Worm (Caenorhabditis elegans): ENCODE data around the gene F17E9.3.

F17E9.3 gene

DNA sequence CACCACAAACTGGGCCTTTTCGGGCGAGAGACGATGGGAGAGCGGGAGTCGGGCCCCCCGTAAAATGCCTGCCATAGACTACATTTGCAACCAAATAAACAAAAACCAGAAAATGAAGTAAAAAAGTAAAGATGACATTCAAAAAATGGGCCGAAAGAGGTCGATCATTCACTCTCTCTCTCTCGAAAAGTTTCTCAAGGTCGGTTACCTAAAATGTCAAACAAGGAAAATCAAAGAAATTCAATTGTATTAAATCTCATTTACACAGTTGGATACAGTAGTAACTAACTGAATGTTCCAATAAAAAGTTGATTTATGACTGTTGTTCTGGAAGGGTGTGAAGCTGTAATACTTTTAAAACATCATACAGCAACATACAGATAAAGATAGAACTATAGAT is 35.9 kb upstream of the F17E9.3 start:
- no peak for TF ChIP-seq ztf-3 (GFP tag; optimal IDR thresholded peaks at IDR 0.05)
- TF ChIP-seq ceh-91 (GFP tag; IDR thresholded peaks at IDR 0.05) = no peak
- TF ChIP-seq egrh-3 (GFP tag; IDR thresholded peaks at IDR 0.05) = no peak
- TF ChIP-seq F52B5.7 (tag; optimal IDR thresholded peaks at IDR 0.05) = no peak
- TF ChIP-seq aptf-2 (GFP tag; conservative IDR thresholded peaks at IDR 0.05) = no peak
- TF ChIP-seq snpc-3.4 (tag; optimal IDR thresholded peaks at IDR 0.05) = no peak
- TF ChIP-seq Y56A3A.18 (GFP tag; IDR thresholded peaks at IDR 0.05) = no peak
- TF ChIP-seq attf-5 (GFP tag; optimal IDR thresholded peaks at IDR 0.05) = no peak
- TF ChIP-seq F57C9.4 (tag; optimal IDR thresholded peaks at IDR 0.05) = no peak
- no peak for TF ChIP-seq cebp-1 (GFP tag; IDR thresholded peaks at IDR 0.05)
- no peak for TF ChIP-seq cebp-1 (tag; optimal IDR thresholded peaks at IDR 0.05)
- TF ChIP-seq Y67H2A.10 (GFP tag; conservative IDR thresholded peaks at IDR 0.05) = no peak
- TF ChIP-seq Y95B8A.8 (GFP tag; IDR thresholded peaks at IDR 0.05) = no peak
- no peak for TF ChIP-seq ztf-22 (GFP tag; optimal IDR thresholded peaks at IDR 0.05)
- TF ChIP-seq T26A5.8 (tag; optimal IDR thresholded peaks at IDR 0.05) = no peak
- TF ChIP-seq F39B2.1 (GFP tag; IDR thresholded peaks at IDR 0.05) = no peak
- TF ChIP-seq chd-7 (tag; optimal IDR thresholded peaks at IDR 0.05) = no peak
- no peak for TF ChIP-seq gei-17 (GFP tag; optimal IDR thresholded peaks at IDR 0.05)
- no peak for TF ChIP-seq pbrm-1 (GFP tag; IDR thresholded peaks at IDR 0.05)
- TF ChIP-seq B0261.1 (tag; optimal IDR thresholded peaks at IDR 0.05) = no peak

DNA sequence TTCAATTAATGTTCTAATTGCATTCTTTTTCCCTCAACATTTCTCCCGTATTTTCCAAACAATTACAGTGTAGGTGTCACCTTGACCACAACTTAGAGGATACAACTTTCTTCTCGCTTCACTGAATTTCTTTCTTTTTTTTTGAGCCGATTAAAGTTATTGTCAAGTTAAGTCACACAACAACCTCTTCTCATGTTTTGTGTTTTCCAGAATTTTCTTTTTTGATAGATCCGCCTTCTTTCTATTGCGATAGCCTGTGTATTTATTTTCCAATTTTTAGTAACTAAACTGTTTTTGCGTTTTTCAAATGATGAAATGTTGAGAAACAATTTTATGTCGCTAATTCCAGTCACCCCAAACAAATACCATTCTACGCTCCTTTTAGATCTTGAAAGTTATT is 29.0 kb upstream of the F17E9.3 start, which contains the start of gene F35H10.3:
Gene F35H10.3 (plus strand): TSS at position 301 of the 400 bp plus-strand sequence.
- TF ChIP-seq sptf-2 (GFP tag; optimal IDR thresholded peaks at IDR 0.05) (no peak), dox-1 (GFP tag; IDR thresholded peaks at IDR 0.05) (no peak), chd-7 (tag; optimal IDR thresholded peaks at IDR 0.05) (no peak), B0336.3 (GFP tag; IDR thresholded peaks at IDR 0.05) (no peak), mxl-1 (tag; optimal IDR thresholded peaks at IDR 0.05) (no peak), F10E7.11 (tag; optimal IDR thresholded peaks at IDR 0.05) (no peak), F33H1.4 (GFP tag; IDR thresholded peaks at IDR 0.05) (no peak), ama-1 (optimal IDR thresholded peaks at IDR 0.05) (no peak), ama-1 (GFP tag; optimal IDR thresholded peaks at IDR 0.05) (no peak), bed-1 (GFP tag; IDR thresholded peaks at IDR 0.05) (no peak), unc-130 (GFP tag; optimal IDR thresholded peaks at IDR 0.05) (no peak), nhr-80 (tag; optimal IDR thresholded peaks at IDR 0.05) (no peak)

ce11 chrIV:8328913-8329312 is 25.8 kb upstream of the F17E9.3 start, which contains the start of gene F35H10.2:
F35H10.2 (plus strand) TSS chrIV:8329213.
- TF ChIP-seq D2030.7 (GFP tag; IDR thresholded peaks at IDR 0.05) (no peak), hmg-1.2 (GFP tag; IDR thresholded peaks at IDR 0.05) (no peak), T26A5.8 (tag; optimal IDR thresholded peaks at IDR 0.05) (no peak), lin-40 (tag; optimal IDR thresholded peaks at IDR 0.05) (no peak), lag-1 (GFP tag; IDR thresholded peaks at IDR 0.05) (no peak), dox-1 (GFP tag; IDR thresholded peaks at IDR 0.05) (no peak), repo-1 (tag; optimal IDR thresholded peaks at IDR 0.05) (no peak), K11D2.4 (GFP tag; IDR thresholded peaks at IDR 0.05) (no peak)

ce11 chrIV:8332526-8332925 is 22.1 kb upstream of the F17E9.3 start, which contains the start of gene lys-10:
lys-10 (plus strand) TSS chrIV:8332826.
- TF ChIP-seq rpc-1 (optimal IDR thresholded peaks at IDR 0.05) (no peak), rpc-1 (tag; optimal IDR thresholded peaks at IDR 0.05) (no peak), mes-4 (tag; optimal IDR thresholded peaks at IDR 0.05) (no peak), dpff-1 (tag; optimal IDR thresholded peaks at IDR 0.05) (no peak), ztf-18 (tag; optimal IDR thresholded peaks at IDR 0.05) (no peak), ceh-40 (GFP tag; IDR thresholded peaks at IDR 0.05) (no peak), hlh-12 (tag; optimal IDR thresholded peaks at IDR 0.05) (no peak), Y95B8A.8 (GFP tag; IDR thresholded peaks at IDR 0.05) (no peak)
